Worm (Caenorhabditis elegans) whole organism, early embryonic: ENCODE results near the gene lrpc-1.

Experiments
- B0310.2 ChIP-seq: sonication (generic microtip); optimal IDR thresholded peaks from 2 replicates; lab custom pipeline; 2016; ENCODE audit warnings: mild to moderate bottlenecking, missing genetic modification characterization, missing compliant biosample characterization
- F13C5.2 ChIP-seq: sonication (generic microtip); optimal IDR thresholded peaks from 2 replicates; lab custom pipeline; 2017; ENCODE audit warnings: mild to moderate bottlenecking, missing genetic modification characterization, inconsistent platforms, missing compliant biosample characterization
- aly-1 ChIP-seq: sonication (generic microtip); optimal IDR thresholded peaks from 2 replicates; lab custom pipeline; 2016; ENCODE audit warnings: missing genetic modification characterization, missing compliant biosample characterization
- ama-1 ChIP-seq: fragments of 150-350 bp; optimal IDR thresholded peaks from 2 replicates; lab custom pipeline; 2014
- ceh-13 ChIP-seq: fragments of 200-800 bp; sonication (Bioruptor generic); optimal IDR thresholded peaks from 2 replicates; lab custom pipeline; 2018; ENCODE audit warnings: mild to moderate bottlenecking, missing genetic modification characterization, missing compliant biosample characterization
- ceh-36 ChIP-seq: sonication (generic microtip); optimal IDR thresholded peaks from 2 replicates; lab custom pipeline; 2016; ENCODE audit warnings: missing genetic modification characterization, inconsistent platforms, missing compliant biosample characterization
- ets-7 ChIP-seq: sonication (generic microtip); optimal IDR thresholded peaks from 2 replicates; lab custom pipeline; 2016; ENCODE audit warnings: missing genotype, missing genetic modification characterization, missing compliant biosample characterization
- flt-1 ChIP-seq: fragments of 200-800 bp; sonication (Bioruptor generic); IDR thresholded peaks from 2 replicates; pipeline ENCODE4 v1.3.6; 2022; ENCODE audit warnings: missing genetic modification characterization, missing compliant biosample characterization
- hmbx-1 ChIP-seq: sonication (generic microtip); optimal IDR thresholded peaks from 2 replicates; lab custom pipeline; 2016; ENCODE audit warnings: mild to moderate bottlenecking, missing genetic modification characterization, missing compliant biosample characterization
- hmg-4 ChIP-seq: fragments of 200-800 bp; sonication (Bioruptor generic); optimal IDR thresholded peaks from 2 replicates; lab custom pipeline; 2018; ENCODE audit warnings: mild to moderate bottlenecking, missing genetic modification characterization, missing compliant biosample characterization
- hnd-1 ChIP-seq: sonication (generic microtip); optimal IDR thresholded peaks from 2 replicates; lab custom pipeline; 2016; ENCODE audit warnings: missing genetic modification characterization, missing compliant biosample characterization
- pes-1 ChIP-seq: fragments of 200-800 bp; sonication (Bioruptor generic); IDR thresholded peaks from 2 replicates; pipeline ENCODE4 v1.3.6; 2022; ENCODE audit warnings: missing genetic modification reagents, missing genetic modification characterization, missing compliant biosample characterization
- scrt-1 ChIP-seq: fragments of 200-800 bp; sonication (Bioruptor generic); IDR thresholded peaks from 2 replicates; pipeline ENCODE4 v1.3.6; 2022; ENCODE audit warnings: missing genetic modification characterization, missing compliant biosample characterization
- sea-1 ChIP-seq: fragments of 200-800 bp; sonication (Bioruptor generic); conservative IDR thresholded peaks from 2 replicates; pipeline ENCODE4 v1.3.6; 2022; ENCODE audit warnings: missing genetic modification characterization, missing compliant biosample characterization
- tbx-11 ChIP-seq: fragments of 200-800 bp; sonication (Bioruptor generic); IDR thresholded peaks from 2 replicates; pipeline ENCODE4 v1.3.6; 2022; ENCODE audit warnings: missing genetic modification characterization, missing compliant biosample characterization
- tbx-37 ChIP-seq: fragments of 200-800 bp; sonication (Bioruptor generic); conservative IDR thresholded peaks from 2 replicates; pipeline ENCODE4 v1.3.6; 2022; ENCODE audit warnings: missing genetic modification reagents, missing genetic modification characterization, missing compliant biosample characterization
- tra-4 ChIP-seq: sonication (generic microtip); optimal IDR thresholded peaks from 2 replicates; lab custom pipeline; 2017; ENCODE audit warnings: missing genetic modification characterization, missing compliant biosample characterization

lrpc-1 gene

ce11 chrV:5606255-5606654 is 6.8 kb downstream of the lrpc-1 start, which contains the start of gene CD4.1:
Gene CD4.1, plus strand, starts transcription at chrV:5606555.
- TF ChIP-seq tbx-11: no peak
- TF ChIP-seq hnd-1: no peak
- TF ChIP-seq ceh-13: no peak
- no peak for TF ChIP-seq tra-4 (tag; lab: Kevin White, UChicago)
- TF ChIP-seq scrt-1: no peak
- no peak for TF ChIP-seq aly-1
- no peak for TF ChIP-seq pes-1 (GFP tag; lab: Robert Waterston, UW)
- TF ChIP-seq tbx-37: no peak
- no peak for TF ChIP-seq ama-1 (lab: Kevin White, UChicago)
- TF ChIP-seq sea-1 (GFP tag; lab: Robert Waterston, UW): no peak
- no peak for TF ChIP-seq F13C5.2 (tag; lab: Kevin White, UChicago)
- TF ChIP-seq ets-7 (tag; lab: Kevin White, UChicago): no peak
- TF ChIP-seq hmbx-1 (tag; lab: Kevin White, UChicago): no peak
- TF ChIP-seq hmg-4 (GFP tag; lab: Kevin White, UChicago): no peak
- no peak for TF ChIP-seq flt-1
- no peak for TF ChIP-seq B0310.2 (tag; lab: Kevin White, UChicago)
- no peak for TF ChIP-seq ceh-36 (tag; lab: Kevin White, UChicago)

ce11 chrV:5601263-5601662 is 11.7 kb downstream of the lrpc-1 start, which contains the start of gene CD4.8:
Gene CD4.8, minus strand, starts transcription at chrV:5601363.
- no peak for TF ChIP-seq aly-1

- no peak for TF ChIP-seq tra-4 (tag; lab: Kevin White, UChicago)
Measured at ce11 chrV:5596391-5597030, 16.5 kb downstream of the lrpc-1 start, which contains the start of gene zhit-1. Gene zhit-1, minus strand, starts transcription at chrV:5596551.

- TF ChIP-seq ama-1 (lab: Kevin White, UChicago): no peak
- TF ChIP-seq tbx-11: no peak
- no peak for TF ChIP-seq ceh-13
- no peak for TF ChIP-seq hnd-1
- no peak for TF ChIP-seq scrt-1
- TF ChIP-seq pes-1 (GFP tag; lab: Robert Waterston, UW): no peak
- no peak for TF ChIP-seq tra-4 (tag; lab: Kevin White, UChicago)
- no peak for TF ChIP-seq F13C5.2 (tag; lab: Kevin White, UChicago)
Measured at ce11 chrV:5594315-5594714, 18.7 kb downstream of the lrpc-1 start, which contains the start of gene crn-2. Gene crn-2, plus strand, starts transcription at chrV:5594615.

- TF ChIP-seq ceh-13: no peak
- TF ChIP-seq tbx-37: no peak
- TF ChIP-seq flt-1: no peak
Measured at ce11 chrV:5593406-5593805, 19.6 kb downstream of the lrpc-1 start, which contains the start of gene mrpl-48. Gene mrpl-48, plus strand, starts transcription at chrV:5593706.

ce11 chrV:5592323-5592722 is 20.7 kb downstream of the lrpc-1 start, which contains the start of gene vps-37:
Gene vps-37, plus strand, starts transcription at chrV:5592700.
- TF ChIP-seq F13C5.2 (tag; lab: Kevin White, UChicago): peak; percentile 20
- TF ChIP-seq hmbx-1 (tag; lab: Kevin White, UChicago): no peak
- TF ChIP-seq sea-1 (GFP tag; lab: Robert Waterston, UW): no peak
- TF ChIP-seq tra-4 (tag; lab: Kevin White, UChicago): no peak
- peak; percentile 14 for TF ChIP-seq ceh-36 (tag; lab: Kevin White, UChicago)
- peak; percentile 29; the same call in 1 of the 2 replicates for TF ChIP-seq pes-1 (GFP tag; lab: Robert Waterston, UW)

ce11 chrV:5591887-5592286 is 21.1 kb downstream of the lrpc-1 start:
- TF ChIP-seq tbx-37 (no peak), ets-7 (tag; lab: Kevin White, UChicago) (no peak), ceh-13 (no peak), F13C5.2 (tag; lab: Kevin White, UChicago) (no peak), tra-4 (tag; lab: Kevin White, UChicago) (no peak), scrt-1 (no peak), pes-1 (GFP tag; lab: Robert Waterston, UW) (no peak), sea-1 (GFP tag; lab: Robert Waterston, UW) (no peak), B0310.2 (tag; lab: Kevin White, UChicago) (no peak), tbx-11 (no peak), hmg-4 (GFP tag; lab: Kevin White, UChicago) (no peak), hnd-1 (no peak), hmbx-1 (tag; lab: Kevin White, UChicago) (no peak), ama-1 (lab: Kevin White, UChicago) (no peak), ceh-36 (tag; lab: Kevin White, UChicago) (no peak)

ce11 chrV:5587955-5588354 is 25.1 kb downstream of the lrpc-1 start:
- TF ChIP-seq sea-1 (GFP tag; lab: Robert Waterston, UW) (no peak), ceh-36 (tag; lab: Kevin White, UChicago) (no peak), B0310.2 (tag; lab: Kevin White, UChicago) (no peak), ceh-13 (no peak), aly-1 (no peak), ama-1 (lab: Kevin White, UChicago) (no peak), hmg-4 (GFP tag; lab: Kevin White, UChicago) (no peak), flt-1 (no peak), F13C5.2 (tag; lab: Kevin White, UChicago) (no peak), tbx-37 (no peak), scrt-1 (no peak), ets-7 (tag; lab: Kevin White, UChicago) (no peak)
